Worm (Caenorhabditis elegans) whole organism, mixed stage, embryonic: ENCODE measurements around the gene C27B7.6.

Source experiments
- bed-3 ChIP-seq: fragments of 200-800 bp; sonication (Bioruptor generic); optimal IDR thresholded peaks from 3 replicates; lab custom pipeline; 2018; ENCODE audit warnings: mild to moderate bottlenecking, missing genetic modification characterization, moderate library complexity, missing compliant biosample characterization
- ceh-39 ChIP-seq: fragments of 150-350 bp; optimal IDR thresholded peaks from 2 replicates; lab custom pipeline; 2014; ENCODE audit warnings: missing biosample characterization, missing genetic modification characterization
- ces-1 ChIP-seq: fragments of 150-350 bp; optimal IDR thresholded peaks from 2 replicates; lab custom pipeline; 2014; ENCODE audit warnings: missing biosample characterization, missing genetic modification reagents, missing genetic modification characterization
- lin-13 ChIP-seq: fragments of 150-350 bp; optimal IDR thresholded peaks from 2 replicates; lab custom pipeline; 2014; ENCODE audit warnings: missing biosample characterization, missing genetic modification characterization
- lsy-2 ChIP-seq: fragments of 150-350 bp; optimal IDR thresholded peaks from 2 replicates; lab custom pipeline; 2014; ENCODE audit warnings: missing biosample characterization, missing genetic modification characterization
- mab-5 ChIP-seq: fragments of 150-350 bp; optimal IDR thresholded peaks from 2 replicates; lab custom pipeline; 2014; ENCODE audit warnings: missing biosample characterization, missing genetic modification characterization
- nhr-237 ChIP-seq: fragments of 150-350 bp; optimal IDR thresholded peaks from 2 replicates; lab custom pipeline; 2014; ENCODE audit warnings: missing biosample characterization, missing genetic modification characterization
- nhr-28 ChIP-seq: fragments of 150-350 bp; optimal IDR thresholded peaks from 2 replicates; lab custom pipeline; 2014; ENCODE audit warnings: missing biosample characterization, missing genetic modification characterization
- sptf-1 ChIP-seq: sonication (generic microtip); optimal IDR thresholded peaks from 2 replicates; lab custom pipeline; 2017; ENCODE audit warnings: mild to moderate bottlenecking, missing genetic modification characterization, moderate library complexity, missing compliant biosample characterization
- unc-62 ChIP-seq: fragments of 150-350 bp; optimal IDR thresholded peaks from 2 replicates; lab custom pipeline; 2014; ENCODE audit warnings: missing biosample characterization, missing genetic modification reagents, missing genetic modification characterization

DNA sequence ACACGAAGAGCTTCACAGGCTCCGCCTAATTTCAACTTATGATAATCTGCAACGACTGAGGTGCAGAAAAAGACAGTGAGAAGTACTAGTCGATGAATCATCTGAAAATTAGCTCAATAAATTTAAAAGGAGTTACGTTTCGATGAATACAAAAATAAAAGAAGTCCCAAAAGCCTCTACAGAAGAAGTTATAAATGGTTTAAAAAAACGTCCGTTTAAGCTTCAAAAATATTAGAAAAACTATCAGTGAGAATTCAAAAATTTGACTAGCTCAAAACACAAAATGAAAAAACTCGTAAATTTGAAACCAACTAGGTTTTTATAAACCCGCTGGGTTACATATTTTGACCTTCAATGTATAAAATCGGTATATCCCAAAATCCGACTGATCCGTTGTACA, 50.2 kb downstream of the C27B7.6 start, which contains the start of gene T11B7.5:
- TF ChIP-seq mab-5 (tag; lab: Kevin White, UChicago) (no peak), nhr-237 (tag; lab: Kevin White, UChicago) (no peak), lin-13 (tag; lab: Kevin White, UChicago) (no peak), nhr-28 (tag; lab: Kevin White, UChicago) (no peak), sptf-1 (no peak), unc-62 (GFP tag; lab: Kevin White, UChicago) (no peak), bed-3 (no peak), ces-1 (GFP tag; lab: Kevin White, UChicago) (no peak), ceh-39 (no peak), lsy-2 (no peak)
